Fruit fly (Drosophila melanogaster) whole organism, adult: ENCODE measurements around the gene Tig.

Source experiments
- CG11617 ChIP-seq: fragments of 200-800 bp; sonication (Bioruptor generic); optimal IDR thresholded peaks from 2 replicates; lab custom pipeline; 2017; ENCODE audit warnings: mild to moderate bottlenecking, missing biosample characterization, missing genetic modification reagents, missing genetic modification characterization
- CG12768 ChIP-seq: fragments of 200-800 bp; sonication (Bioruptor generic); optimal IDR thresholded peaks from 2 replicates; lab custom pipeline; 2017; ENCODE audit warnings: missing biosample characterization, missing genetic modification characterization, mild to moderate bottlenecking, moderate library complexity, missing genetic modification reagents
- CG14711 ChIP-seq: fragments of 200-800 bp; sonication (Bioruptor generic); optimal IDR thresholded peaks from 2 replicates; lab custom pipeline; 2018; ENCODE audit warnings: missing biosample characterization, mild to moderate bottlenecking, missing genetic modification characterization, moderate library complexity
- CG1620 ChIP-seq: fragments of 200-800 bp; sonication (Bioruptor generic); optimal IDR thresholded peaks from 2 replicates; lab custom pipeline; 2016; ENCODE audit warnings: missing biosample characterization, missing genetic modification characterization
- CG33017 ChIP-seq: fragments of 200-800 bp; sonication (Bioruptor generic); optimal IDR thresholded peaks from 2 replicates; lab custom pipeline; 2018; ENCODE audit warnings: missing biosample characterization, mild to moderate bottlenecking, missing genetic modification characterization, moderate library complexity
- CG5204 ChIP-seq: fragments of 200-800 bp; sonication (Bioruptor generic); optimal IDR thresholded peaks from 2 replicates; lab custom pipeline; 2016; ENCODE audit warnings: missing biosample characterization, missing genetic modification characterization
- CG7045 ChIP-seq: fragments of 200-800 bp; sonication (Bioruptor generic); optimal IDR thresholded peaks from 2 replicates; lab custom pipeline; 2017; ENCODE audit warnings: missing biosample characterization, mild to moderate bottlenecking, missing genetic modification characterization
- CG7101 ChIP-seq: fragments of 200-800 bp; sonication (Bioruptor generic); optimal IDR thresholded peaks from 2 replicates; lab custom pipeline; 2018; ENCODE audit warnings: missing biosample characterization, mild to moderate bottlenecking, missing genetic modification characterization, moderate library complexity
- Clk ChIP-seq: fragments of 200-800 bp; sonication (Bioruptor generic); optimal IDR thresholded peaks from 2 replicates; lab custom pipeline; 2017; ENCODE audit warnings: missing biosample characterization, missing genetic modification characterization
- Crg-1 ChIP-seq: fragments of 200-800 bp; sonication (Bioruptor generic); optimal IDR thresholded peaks from 2 replicates; lab custom pipeline; 2016; ENCODE audit warnings: missing biosample characterization, missing genetic modification characterization
- Hr96 ChIP-seq: fragments of 200-800 bp; sonication (Bioruptor generic); optimal IDR thresholded peaks from 2 replicates; lab custom pipeline; 2016; ENCODE audit warnings: missing biosample characterization, missing genetic modification characterization
- Mnt ChIP-seq: fragments of 200-800 bp; sonication (Bioruptor generic); optimal IDR thresholded peaks from 2 replicates; lab custom pipeline; 2016; ENCODE audit warnings: missing biosample characterization, mild to moderate bottlenecking, missing genetic modification characterization
- bab1 ChIP-seq: fragments of 200-800 bp; sonication (Bioruptor generic); optimal IDR thresholded peaks from 3 replicates; lab custom pipeline; 2019; ENCODE audit warnings: missing biosample characterization, mild to moderate bottlenecking, missing genetic modification characterization, moderate library complexity
- cic ChIP-seq: fragments of 200-800 bp; sonication (Bioruptor generic); optimal IDR thresholded peaks from 2 replicates; lab custom pipeline; 2017; ENCODE audit warnings: missing biosample characterization, mild to moderate bottlenecking, missing genetic modification characterization, moderate library complexity
- cnc ChIP-seq, 2 experiments: fragments of >200 bp; optimal IDR thresholded peaks; 2 replicates each; lab custom pipeline; 2017
- kay ChIP-seq: fragments of 200-800 bp; sonication (Bioruptor generic); peaks from one replicate; lab custom pipeline; 2016; ENCODE audit warnings: missing biosample characterization, missing genetic modification characterization, borderline replicate concordance
- ovo ChIP-seq: fragments of 200-800 bp; sonication (Bioruptor generic); optimal IDR thresholded peaks from 2 replicates; lab custom pipeline; 2016; ENCODE audit warnings: missing biosample characterization, missing genetic modification characterization
- pad ChIP-seq: fragments of 200-800 bp; sonication (Bioruptor generic); optimal IDR thresholded peaks from 3 replicates; lab custom pipeline; 2017; ENCODE audit warnings: missing biosample characterization, missing genetic modification characterization, mild to moderate bottlenecking, moderate library complexity, missing genetic modification reagents
- tj ChIP-seq: fragments of 200-800 bp; sonication (Bioruptor generic); optimal IDR thresholded peaks from 3 replicates; lab custom pipeline; 2017; ENCODE audit warnings: missing biosample characterization, mild to moderate bottlenecking, missing genetic modification characterization, moderate library complexity
- toe ChIP-seq: fragments of 200-800 bp; sonication (Bioruptor generic); optimal IDR thresholded peaks from 2 replicates; lab custom pipeline; 2016; ENCODE audit warnings: missing biosample characterization, missing genetic modification characterization

Gene Tig

DNA sequence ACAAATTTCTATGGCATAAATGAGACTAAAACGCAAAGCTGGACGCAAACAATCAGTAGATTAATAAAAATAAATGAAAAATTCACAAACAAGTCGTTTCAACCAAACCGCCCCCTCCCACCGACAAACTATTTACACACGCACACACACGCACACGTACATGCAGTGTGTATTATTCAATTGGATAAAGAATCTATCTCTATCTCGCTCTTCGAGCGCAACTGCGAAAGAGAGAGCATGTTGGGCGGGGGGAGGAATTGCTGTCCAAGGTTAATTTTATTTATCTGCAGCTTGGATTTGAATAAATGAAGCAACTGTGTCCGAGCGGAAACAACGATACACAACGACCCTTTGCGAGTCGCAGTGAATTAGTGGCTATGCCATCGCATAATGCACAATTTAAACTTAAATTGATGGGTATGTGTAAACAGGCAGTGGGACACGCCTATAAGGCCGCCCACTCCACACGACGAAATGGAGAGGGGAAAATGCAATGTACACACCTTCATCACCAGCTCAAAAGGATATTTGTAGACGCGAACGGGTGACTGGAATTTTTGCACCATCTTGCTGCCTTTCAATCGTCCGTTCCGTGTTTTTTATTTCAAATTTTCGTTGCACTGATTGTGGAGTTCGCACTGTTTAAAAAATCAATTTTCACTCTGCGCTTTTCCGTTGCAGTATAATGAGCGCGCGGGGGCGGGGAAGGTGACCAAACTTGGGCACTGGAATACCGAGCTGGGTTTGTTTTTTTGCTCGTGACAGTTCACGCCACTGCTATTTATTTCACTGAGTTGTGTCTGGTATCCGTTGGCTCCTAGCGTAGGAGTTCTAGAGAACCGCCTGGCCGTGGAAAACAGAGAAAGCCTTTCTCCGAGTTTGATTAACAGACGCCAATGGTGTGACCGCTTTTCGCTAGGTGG, 32.2 kb upstream of the Tig start, which contains the start of gene retm:
Gene retm, minus strand, starts transcription at position 898 of the 923 bp plus-strand sequence.
- peak; percentile 47 for TF ChIP-seq Crg-1 (GFP tag; lab: Kevin White, UChicago)
- TF ChIP-seq bab1 (GFP tag; lab: Kevin White, UChicago) = no peak
- TF ChIP-seq CG5204 (GFP tag; lab: Kevin White, UChicago) = no peak
- TF ChIP-seq CG12768 (GFP tag; lab: Kevin White, UChicago) = peak; percentile 59
- no peak for TF ChIP-seq CG1620
- TF ChIP-seq Clk (GFP tag; lab: Kevin White, UChicago) = peak; percentile 9
- TF ChIP-seq ovo (GFP tag; lab: Kevin White, UChicago) = peak; percentile 41
- peak; percentile 0 for TF ChIP-seq CG33017
- peak; percentile 57 for TF ChIP-seq CG7101 (tag; lab: Kevin White, UChicago)
- peak; percentile 76 for TF ChIP-seq cic (GFP tag; lab: Kevin White, UChicago)
- TF ChIP-seq Hr96 (GFP tag; lab: Kevin White, UChicago) = no peak
- no peak for TF ChIP-seq kay
- TF ChIP-seq tj (GFP tag; lab: Kevin White, UChicago) = peak; percentile 47
- peak; percentile 46 for TF ChIP-seq Mnt (GFP tag; lab: Kevin White, UChicago)
- peak; percentile 68 for TF ChIP-seq pad (GFP tag; lab: Kevin White, UChicago)

DNA sequence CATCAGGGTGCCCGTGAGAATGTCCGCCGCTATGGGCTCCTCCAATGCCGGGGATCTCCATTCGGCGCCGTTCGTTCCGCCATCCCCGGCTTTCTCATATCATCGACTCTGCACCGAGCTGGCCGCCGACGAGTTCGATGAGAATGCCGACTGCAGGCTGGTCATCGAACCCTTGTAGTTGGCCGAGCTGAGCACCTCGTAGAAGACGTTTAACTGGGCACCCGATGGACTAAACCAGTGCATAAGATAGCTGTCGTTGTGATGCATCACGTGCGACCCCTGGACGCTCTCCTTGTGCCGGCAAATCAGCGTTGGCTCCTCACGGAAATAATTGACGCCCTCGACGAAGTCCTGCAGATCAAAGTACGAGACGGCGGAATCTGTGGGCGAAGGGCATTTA, 26.6 kb upstream of the Tig start:
- TF ChIP-seq Crg-1 (GFP tag; lab: Kevin White, UChicago) (no peak), CG12768 (GFP tag; lab: Kevin White, UChicago) (no peak), CG11617 (GFP tag; lab: Kevin White, UChicago) (no peak), CG33017 (no peak), CG7045 (no peak), pad (GFP tag; lab: Kevin White, UChicago) (no peak), cnc (optimal IDR thresholded peaks at IDR 0.05; lab: Kevin White, UChicago) (no peak), CG14711 (tag; lab: Kevin White, UChicago) (no peak), CG7101 (tag; lab: Kevin White, UChicago) (no peak)

- TF ChIP-seq bab1 (GFP tag; lab: Kevin White, UChicago) (peak; percentile 22), Mnt (GFP tag; lab: Kevin White, UChicago) (no peak)
These were observed 25.2 kb upstream of the Tig start, which contains the start of gene Acox3 for dm6 chr2L:6448334-6448703. Gene Acox3 (minus strand): TSS chr2L:6448403.

DNA sequence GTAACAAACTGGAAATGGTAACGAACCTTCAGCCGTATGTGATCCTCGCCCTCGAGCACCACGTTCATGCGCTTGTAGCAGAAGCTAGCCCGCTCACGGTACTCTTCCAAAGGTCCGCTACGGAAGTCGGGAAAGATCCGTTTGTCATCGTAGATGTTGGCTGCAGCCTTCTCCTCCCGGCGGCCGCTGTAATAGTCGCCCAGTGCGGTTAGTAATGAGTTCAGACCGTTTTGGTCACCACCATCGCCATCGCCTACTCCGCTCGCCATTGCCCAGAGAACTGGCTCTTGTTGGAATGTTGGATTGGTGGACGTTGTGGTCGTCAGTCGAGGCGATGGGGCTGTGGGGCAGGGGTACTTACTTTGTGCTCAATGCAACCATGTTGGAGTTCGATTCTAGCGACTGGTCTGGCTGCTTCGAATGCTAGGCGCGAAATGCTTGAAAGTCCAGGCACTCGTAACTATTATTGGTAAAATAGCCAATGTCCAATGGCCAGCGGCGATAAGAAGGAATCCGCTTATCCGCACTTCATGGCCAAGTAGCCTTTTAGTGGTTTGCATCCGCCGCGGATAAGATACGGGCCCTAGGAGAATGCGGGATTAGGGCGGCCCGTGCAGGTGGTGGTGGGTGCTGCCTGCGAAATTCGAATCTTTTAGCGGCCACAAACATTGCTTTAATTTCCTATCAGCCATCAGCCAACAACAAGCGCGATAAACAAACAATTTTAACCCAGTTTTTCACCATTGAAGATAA, 24.6 kb upstream of the Tig start:
- no peak for TF ChIP-seq tj (GFP tag; lab: Kevin White, UChicago)
- no peak for TF ChIP-seq ovo (GFP tag; lab: Kevin White, UChicago)
- TF ChIP-seq CG33017 = no peak
- peak; percentile 43 for TF ChIP-seq Mnt (GFP tag; lab: Kevin White, UChicago)
- no peak for TF ChIP-seq Clk (GFP tag; lab: Kevin White, UChicago)
- TF ChIP-seq CG11617 (GFP tag; lab: Kevin White, UChicago) = peak; percentile 14
- no peak for TF ChIP-seq kay
- TF ChIP-seq CG12768 (GFP tag; lab: Kevin White, UChicago) = peak; percentile 90
- peak; percentile 30 for TF ChIP-seq CG7101 (tag; lab: Kevin White, UChicago)
- no peak for TF ChIP-seq Crg-1 (GFP tag; lab: Kevin White, UChicago)
- TF ChIP-seq bab1 (GFP tag; lab: Kevin White, UChicago) = no peak
- peak; percentile 61 for TF ChIP-seq cic (GFP tag; lab: Kevin White, UChicago)
- TF ChIP-seq Hr96 (GFP tag; lab: Kevin White, UChicago) = peak; percentile 56
- TF ChIP-seq CG5204 (GFP tag; lab: Kevin White, UChicago) = no peak
- TF ChIP-seq cnc (optimal IDR thresholded peaks at IDR 0.05; lab: Kevin White, UChicago) = no peak
- TF ChIP-seq CG1620 = no peak
- no peak for TF ChIP-seq pad (GFP tag; lab: Kevin White, UChicago)
- no peak for TF ChIP-seq CG14711 (tag; lab: Kevin White, UChicago)
- peak; percentile 26 for TF ChIP-seq CG7045
- TF ChIP-seq toe = no peak

- TF ChIP-seq Hr96 (GFP tag; lab: Kevin White, UChicago) (no peak), kay (peak; percentile 80)
These were observed 3.2 kb upstream of the Tig start for dm6 chr2L:6426329-6426728.

dm6 chr2L:6424198-6424597, 1.1 kb upstream of the Tig start, which contains the start of gene Fic:
Gene Fic (plus strand): TSS chr2L:6424336.
- TF ChIP-seq bab1 (GFP tag; lab: Kevin White, UChicago) (peak; percentile 8), cnc (optimal IDR thresholded peaks at IDR 0.05; lab: Kevin White, UChicago) (no peak), CG5204 (GFP tag; lab: Kevin White, UChicago) (no peak), CG11617 (GFP tag; lab: Kevin White, UChicago) (no peak), Hr96 (GFP tag; lab: Kevin White, UChicago) (no peak), tj (GFP tag; lab: Kevin White, UChicago) (peak; percentile 57), Mnt (GFP tag; lab: Kevin White, UChicago) (peak; percentile 41)
